Worm (Caenorhabditis elegans): ENCODE data around the gene spp-16.

DNA sequence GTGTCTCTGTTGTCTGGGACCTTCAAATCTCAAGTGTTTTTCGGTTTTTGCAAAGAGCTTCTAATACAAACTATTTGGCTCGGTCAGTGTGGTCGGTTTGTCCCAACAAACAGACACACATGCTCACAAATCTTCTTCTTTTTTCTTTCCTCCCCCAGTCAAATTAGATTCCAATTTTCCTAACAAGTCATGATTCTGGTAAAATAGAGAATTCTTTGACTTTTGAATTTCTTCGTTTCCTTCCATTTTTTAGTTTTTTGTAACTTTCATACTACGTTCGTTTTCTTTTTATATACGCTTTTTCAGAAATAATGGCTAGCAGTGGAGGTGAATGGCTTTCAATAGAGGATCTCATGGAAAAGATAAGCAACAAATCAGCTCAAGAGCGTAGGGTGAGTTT is 2.6 kb upstream of the spp-16 start, which contains the start of gene F32D8.15:
- no peak for TF ChIP-seq nhr-77 (tag; optimal IDR thresholded peaks at IDR 0.05)
- TF ChIP-seq fkh-10 (GFP tag; optimal IDR thresholded peaks at IDR 0.05), result no peak
- no peak for TF ChIP-seq unc-39 (tag; optimal IDR thresholded peaks at IDR 0.05)
- no peak for TF ChIP-seq nhr-23 (tag; optimal IDR thresholded peaks at IDR 0.05)
- no peak for TF ChIP-seq nhr-12 (tag; optimal IDR thresholded peaks at IDR 0.05)
- TF ChIP-seq ama-1 (optimal IDR thresholded peaks at IDR 0.05), result no peak
- TF ChIP-seq mdl-1 (tag; optimal IDR thresholded peaks at IDR 0.05), result no peak
- TF ChIP-seq lin-15B (tag; optimal IDR thresholded peaks at IDR 0.05), result no peak
- no peak for TF ChIP-seq daf-12 (tag; optimal IDR thresholded peaks at IDR 0.05)
